Fruit fly (Drosophila melanogaster): ENCODE results near the gene CG8476.

DNA sequence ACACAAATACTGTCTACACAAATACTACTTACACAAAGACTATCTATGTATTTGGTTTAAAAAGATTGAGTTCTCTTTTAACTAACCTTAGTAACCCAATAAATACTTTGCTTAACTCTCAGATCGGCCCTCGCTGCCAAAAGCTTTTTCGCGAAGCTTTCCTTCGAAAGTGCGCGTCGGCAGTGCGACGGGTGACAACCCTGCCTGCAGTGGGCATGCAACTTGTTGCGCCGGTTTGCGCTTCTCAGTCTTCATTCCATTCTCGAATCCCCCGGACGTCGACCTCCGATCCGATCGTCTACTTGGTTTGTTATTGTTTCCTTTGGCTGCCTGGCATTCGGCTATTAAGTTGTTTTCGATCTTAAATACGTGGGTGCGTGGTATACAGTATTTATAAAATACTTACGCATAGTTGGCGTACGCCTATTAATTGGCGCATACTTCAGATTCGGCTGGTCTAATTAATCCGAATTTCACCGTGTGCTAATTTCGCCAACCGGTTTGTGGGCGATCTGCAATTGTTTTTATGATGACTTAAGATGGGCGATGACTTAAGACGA is 39.8 kb upstream of the CG8476 start, which contains the start of gene CG11686:
- TF ChIP-seq kay (GFP tag; ENCODE audit: borderline replicate concordance), result no peak
- TF ChIP-seq cnc (optimal IDR thresholded peaks at IDR 0.05), result no peak
- peak; percentile 27 for TF ChIP-seq Mnt (GFP tag; optimal IDR thresholded peaks at IDR 0.05)
- TF ChIP-seq toe (GFP tag; optimal IDR thresholded peaks at IDR 0.05), result no peak
- TF ChIP-seq Crg-1 (GFP tag; optimal IDR thresholded peaks at IDR 0.05), result no peak
- no peak for TF ChIP-seq cic (GFP tag; optimal IDR thresholded peaks at IDR 0.05)
- peak; percentile 6 for TF ChIP-seq CG5204 (GFP tag; optimal IDR thresholded peaks at IDR 0.05)
- TF ChIP-seq CG1620 (GFP tag; optimal IDR thresholded peaks at IDR 0.05), result no peak
- no peak for TF ChIP-seq Clk (GFP tag; optimal IDR thresholded peaks at IDR 0.05)
- TF ChIP-seq bab1 (GFP tag; optimal IDR thresholded peaks at IDR 0.05), result peak; percentile 28
- TF ChIP-seq CG12768 (GFP tag; optimal IDR thresholded peaks at IDR 0.05), result peak; percentile 49
- no peak for TF ChIP-seq Hr96 (GFP tag; optimal IDR thresholded peaks at IDR 0.05)
- no peak for TF ChIP-seq CG33017 (tag; optimal IDR thresholded peaks at IDR 0.05)
